Worm (Caenorhabditis elegans) whole organism, early embryonic: ENCODE data around the gene srj-44.

Source experiments
- B0310.2 ChIP-seq: sonication (generic microtip); optimal IDR thresholded peaks from 2 replicates; lab custom pipeline; 2016; ENCODE audit warnings: mild to moderate bottlenecking, missing genetic modification characterization, missing compliant biosample characterization
- ama-1 ChIP-seq: fragments of 150-350 bp; optimal IDR thresholded peaks from 2 replicates; lab custom pipeline; 2014
- ceh-13 ChIP-seq: fragments of 200-800 bp; sonication (Bioruptor generic); optimal IDR thresholded peaks from 2 replicates; lab custom pipeline; 2018; ENCODE audit warnings: mild to moderate bottlenecking, missing genetic modification characterization, missing compliant biosample characterization
- ceh-36 ChIP-seq: sonication (generic microtip); optimal IDR thresholded peaks from 2 replicates; lab custom pipeline; 2016; ENCODE audit warnings: missing genetic modification characterization, inconsistent platforms, missing compliant biosample characterization
- ets-7 ChIP-seq: sonication (generic microtip); optimal IDR thresholded peaks from 2 replicates; lab custom pipeline; 2016; ENCODE audit warnings: missing genotype, missing genetic modification characterization, missing compliant biosample characterization
- flt-1 ChIP-seq: fragments of 200-800 bp; sonication (Bioruptor generic); IDR thresholded peaks from 2 replicates; pipeline ENCODE4 v1.3.6; 2022; ENCODE audit warnings: missing genetic modification characterization, missing compliant biosample characterization
- hmbx-1 ChIP-seq: sonication (generic microtip); optimal IDR thresholded peaks from 2 replicates; lab custom pipeline; 2016; ENCODE audit warnings: mild to moderate bottlenecking, missing genetic modification characterization, missing compliant biosample characterization
- hnd-1 ChIP-seq: sonication (generic microtip); optimal IDR thresholded peaks from 2 replicates; lab custom pipeline; 2016; ENCODE audit warnings: missing genetic modification characterization, missing compliant biosample characterization
- pes-1 ChIP-seq: fragments of 200-800 bp; sonication (Bioruptor generic); IDR thresholded peaks from 2 replicates; pipeline ENCODE4 v1.3.6; 2022; ENCODE audit warnings: missing genetic modification reagents, missing genetic modification characterization, missing compliant biosample characterization
- scrt-1 ChIP-seq: fragments of 200-800 bp; sonication (Bioruptor generic); IDR thresholded peaks from 2 replicates; pipeline ENCODE4 v1.3.6; 2022; ENCODE audit warnings: missing genetic modification characterization, missing compliant biosample characterization
- sea-1 ChIP-seq: fragments of 200-800 bp; sonication (Bioruptor generic); conservative IDR thresholded peaks from 2 replicates; pipeline ENCODE4 v1.3.6; 2022; ENCODE audit warnings: missing genetic modification characterization, missing compliant biosample characterization
- tbx-11 ChIP-seq: fragments of 200-800 bp; sonication (Bioruptor generic); IDR thresholded peaks from 2 replicates; pipeline ENCODE4 v1.3.6; 2022; ENCODE audit warnings: missing genetic modification characterization, missing compliant biosample characterization
- tbx-37 ChIP-seq: fragments of 200-800 bp; sonication (Bioruptor generic); conservative IDR thresholded peaks from 2 replicates; pipeline ENCODE4 v1.3.6; 2022; ENCODE audit warnings: missing genetic modification reagents, missing genetic modification characterization, missing compliant biosample characterization
- tra-4 ChIP-seq: sonication (generic microtip); optimal IDR thresholded peaks from 2 replicates; lab custom pipeline; 2017; ENCODE audit warnings: missing genetic modification characterization, missing compliant biosample characterization

DNA sequence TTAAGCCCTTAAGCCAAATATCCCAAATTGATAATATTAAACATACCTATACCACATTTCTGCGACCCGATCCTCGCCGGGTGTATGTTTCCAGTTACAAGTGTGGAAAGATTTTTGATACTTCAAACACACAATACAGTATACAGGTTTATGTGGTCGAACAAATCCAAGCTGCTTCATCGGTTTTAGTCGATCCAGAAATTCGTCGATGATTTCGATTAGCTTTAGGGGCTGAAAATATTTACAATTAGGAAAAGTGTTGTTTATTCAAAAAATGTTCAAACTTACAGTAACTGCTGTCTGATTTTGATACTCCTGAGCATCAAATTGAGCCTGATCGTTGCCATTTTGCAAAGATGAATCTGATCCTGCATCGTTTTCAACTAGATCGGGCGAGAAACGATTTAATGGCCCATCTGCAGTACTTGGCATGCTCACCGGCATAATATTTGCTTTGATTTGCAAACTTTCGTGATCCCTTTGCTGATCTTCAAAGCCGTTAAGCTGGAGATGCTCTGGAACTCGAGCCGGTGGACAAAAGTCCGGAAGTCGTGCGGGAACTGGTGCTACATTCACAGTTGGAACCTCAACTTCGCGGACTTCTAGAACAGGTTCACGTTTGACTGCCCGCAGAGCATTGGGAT is 30.6 kb upstream of the srj-44 start:
- no peak for TF ChIP-seq ets-7
- no peak for TF ChIP-seq ama-1 (lab: Kevin White, UChicago)
- TF ChIP-seq ceh-36: no peak
- no peak for TF ChIP-seq B0310.2 (tag; lab: Kevin White, UChicago)
- TF ChIP-seq flt-1 (GFP tag; lab: Robert Waterston, UW): no peak
- no peak for TF ChIP-seq ceh-13 (GFP tag; lab: Kevin White, UChicago)
- TF ChIP-seq hnd-1: no peak
- no peak for TF ChIP-seq tra-4 (tag; lab: Kevin White, UChicago)
- no peak for TF ChIP-seq sea-1 (GFP tag; lab: Robert Waterston, UW)
- no peak for TF ChIP-seq tbx-11 (GFP tag; lab: Robert Waterston, UW)
- TF ChIP-seq pes-1 (GFP tag; lab: Robert Waterston, UW): no peak
- TF ChIP-seq hmbx-1 (tag; lab: Kevin White, UChicago): no peak
- TF ChIP-seq scrt-1 (GFP tag; lab: Robert Waterston, UW): no peak
- no peak for TF ChIP-seq tbx-37 (GFP tag; lab: Robert Waterston, UW)
